Worm (Caenorhabditis elegans): Measurements from ENCODE around the gene sdz-5.

The sdz-5 gene

ce11 chrII:2997828-2998441, 10.6 kb upstream of the sdz-5 start:
- no peak for TF ChIP-seq R02D3.7 (tag; optimal IDR thresholded peaks at IDR 0.05)
- TF ChIP-seq ceh-9 (tag; optimal IDR thresholded peaks at IDR 0.05) = no peak
- TF ChIP-seq ama-1 (optimal IDR thresholded peaks at IDR 0.05) = no peak
- TF ChIP-seq unc-39 (tag; optimal IDR thresholded peaks at IDR 0.05) = no peak
- no peak for TF ChIP-seq nhr-76 (tag; optimal IDR thresholded peaks at IDR 0.05)
- TF ChIP-seq fos-1 (tag; optimal IDR thresholded peaks at IDR 0.05) = no peak
- TF ChIP-seq lsy-12 (tag; optimal IDR thresholded peaks at IDR 0.05) = no peak
- no peak for TF ChIP-seq snpc-4 (tag; optimal IDR thresholded peaks at IDR 0.05)
- TF ChIP-seq daf-12 (tag; optimal IDR thresholded peaks at IDR 0.05) = no peak
- TF ChIP-seq ceh-28 (tag; optimal IDR thresholded peaks at IDR 0.05) = no peak
- TF ChIP-seq aly-2 (tag; optimal IDR thresholded peaks at IDR 0.05) = no peak
- TF ChIP-seq nhr-12 (tag; optimal IDR thresholded peaks at IDR 0.05) = no peak
- no peak for TF ChIP-seq zag-1 (tag; optimal IDR thresholded peaks at IDR 0.05)
- TF ChIP-seq egl-5 (tag; optimal IDR thresholded peaks at IDR 0.05) = no peak
- no peak for TF ChIP-seq nhr-67 (tag; optimal IDR thresholded peaks at IDR 0.05)
- no peak for TF ChIP-seq fkh-2 (tag; optimal IDR thresholded peaks at IDR 0.05)
- no peak for TF ChIP-seq ceh-16 (tag; optimal IDR thresholded peaks at IDR 0.05)
- TF ChIP-seq ZK546.5 (tag; optimal IDR thresholded peaks at IDR 0.05) = no peak

DNA sequence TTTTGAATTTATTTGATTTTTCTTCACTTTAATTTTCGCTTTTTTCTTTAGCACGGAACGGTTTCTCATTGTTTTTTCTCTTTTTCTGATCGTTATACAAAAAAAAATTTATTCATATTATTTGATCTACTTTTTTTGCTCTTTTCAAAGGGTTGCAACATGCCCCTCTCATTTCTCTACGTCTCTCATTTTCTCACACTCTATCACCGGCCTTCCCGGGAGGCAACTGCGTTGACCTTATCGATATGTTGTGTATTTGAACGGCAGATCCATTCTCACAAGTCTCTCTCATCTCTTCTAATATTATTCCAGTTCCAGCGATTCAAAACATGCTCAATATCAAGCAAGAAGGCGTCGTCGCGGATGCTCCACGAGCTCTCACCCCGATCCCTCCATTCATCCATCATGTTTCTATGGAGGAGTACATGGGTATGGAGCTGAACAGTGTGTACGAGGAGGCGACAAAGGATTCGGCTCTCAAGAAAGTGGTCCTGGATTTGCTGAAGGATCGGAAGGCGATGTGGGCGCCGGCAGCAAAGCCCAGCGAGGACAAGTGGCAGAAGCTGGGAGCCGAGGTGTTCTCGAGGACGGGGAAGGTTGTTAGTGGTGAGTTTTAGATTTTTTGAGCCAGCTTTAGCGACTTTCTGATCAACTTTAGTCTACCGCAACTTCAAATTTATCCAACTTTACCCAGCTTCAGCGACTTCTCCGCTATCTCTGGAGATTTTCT, 7.8 kb upstream of the sdz-5 start, which contains the start of gene lido-9:
lido-9 (plus strand) TSS at position 234 of the 730 bp plus-strand sequence.
- TF ChIP-seq nhr-77 (tag; optimal IDR thresholded peaks at IDR 0.05) = no peak
- TF ChIP-seq aly-2 (tag; optimal IDR thresholded peaks at IDR 0.05) = no peak
- no peak for TF ChIP-seq pha-4 (tag; optimal IDR thresholded peaks at IDR 0.05)
- TF ChIP-seq ama-1 (optimal IDR thresholded peaks at IDR 0.05) = no peak

DNA sequence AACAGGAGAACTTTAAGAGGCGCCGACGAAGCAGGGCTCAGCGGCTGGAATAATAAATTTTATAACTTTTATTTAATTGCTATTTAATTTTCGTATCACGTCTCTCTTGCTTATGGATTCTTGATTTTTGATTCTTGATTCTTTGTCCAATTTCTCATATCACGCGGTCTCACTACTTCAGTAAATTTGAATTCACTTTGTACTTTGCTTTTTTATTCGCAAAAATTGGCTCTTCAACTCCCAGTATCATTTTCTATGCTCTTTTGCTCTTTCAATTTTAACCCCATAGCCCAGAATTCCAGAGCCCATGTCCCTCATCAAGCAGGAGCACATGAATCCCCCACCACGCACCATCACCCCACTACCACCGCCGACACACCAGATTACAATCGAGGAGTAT, 6.3 kb upstream of the sdz-5 start, which contains the start of gene lido-10:
lido-10 (plus strand) TSS at position 301 of the 400 bp plus-strand sequence.
- TF ChIP-seq jun-1 (tag; optimal IDR thresholded peaks at IDR 0.05) (no peak), ZK546.5 (tag; optimal IDR thresholded peaks at IDR 0.05) (no peak), snpc-4 (tag; optimal IDR thresholded peaks at IDR 0.05) (no peak), ztf-11 (tag; optimal IDR thresholded peaks at IDR 0.05) (no peak), ceh-28 (tag; optimal IDR thresholded peaks at IDR 0.05) (no peak), unc-62 (GFP tag; optimal IDR thresholded peaks at IDR 0.05) (no peak), eor-1 (tag; optimal IDR thresholded peaks at IDR 0.05) (no peak), nhr-67 (tag; optimal IDR thresholded peaks at IDR 0.05) (no peak), ceh-9 (tag; optimal IDR thresholded peaks at IDR 0.05) (no peak), elt-1 (tag; optimal IDR thresholded peaks at IDR 0.05) (no peak), lin-15B (tag; optimal IDR thresholded peaks at IDR 0.05) (no peak), ama-1 (optimal IDR thresholded peaks at IDR 0.05) (no peak), ceh-16 (tag; optimal IDR thresholded peaks at IDR 0.05) (no peak), skn-1 (tag; optimal IDR thresholded peaks at IDR 0.05) (no peak)

- TF ChIP-seq fkh-2 (tag; optimal IDR thresholded peaks at IDR 0.05) (no peak), eor-1 (tag; optimal IDR thresholded peaks at IDR 0.05) (no peak), ceh-9 (tag; optimal IDR thresholded peaks at IDR 0.05) (no peak), ZK546.5 (tag; optimal IDR thresholded peaks at IDR 0.05) (no peak), mml-1 (tag; optimal IDR thresholded peaks at IDR 0.05) (no peak), nhr-77 (tag; optimal IDR thresholded peaks at IDR 0.05) (no peak), unc-39 (tag; optimal IDR thresholded peaks at IDR 0.05) (no peak), mdl-1 (tag; optimal IDR thresholded peaks at IDR 0.05) (no peak), nhr-43 (tag; optimal IDR thresholded peaks at IDR 0.05; ENCODE audit: poor library complexity, severe bottlenecking) (no peak), pha-4 (tag; optimal IDR thresholded peaks at IDR 0.05) (no peak), nhr-23 (tag; optimal IDR thresholded peaks at IDR 0.05) (no peak), skn-1 (tag; optimal IDR thresholded peaks at IDR 0.05) (no peak), nhr-237 (tag; optimal IDR thresholded peaks at IDR 0.05) (no peak), sea-2 (GFP tag; optimal IDR thresholded peaks at IDR 0.05) (no peak), ceh-82 (tag; optimal IDR thresholded peaks at IDR 0.05) (no peak), nhr-25 (tag; optimal IDR thresholded peaks at IDR 0.05) (no peak), lin-15B (tag; optimal IDR thresholded peaks at IDR 0.05) (no peak), fos-1 (tag; optimal IDR thresholded peaks at IDR 0.05) (no peak), nfya-1 (tag; optimal IDR thresholded peaks at IDR 0.05; ENCODE audit: insufficient read depth) (no peak), pqm-1 (tag; optimal IDR thresholded peaks at IDR 0.05) (no peak)
Measured at ce11 chrII:3003667-3004066, 4.8 kb upstream of the sdz-5 start, which contains the start of gene lido-11. Gene lido-11, plus strand, starts transcription at chrII:3003967.
